Fruit fly (Drosophila melanogaster) whole organism, embryonic: ENCODE measurements around the gene Ugt35D1.

Source experiments
- Blimp-1 ChIP-seq: fragments of 200-800 bp; sonication (Bioruptor generic); optimal IDR thresholded peaks from 3 replicates; lab custom pipeline; 2018; ENCODE audit warnings: missing biosample characterization, missing genetic modification characterization, mild to moderate bottlenecking, moderate library complexity, missing genetic modification reagents
- CG10147 ChIP-seq: fragments of 200-800 bp; sonication (Bioruptor generic); optimal IDR thresholded peaks from 2 replicates; lab custom pipeline; 2019; ENCODE audit warnings: missing biosample characterization, mild to moderate bottlenecking, missing genetic modification characterization, moderate library complexity
- CG10321 ChIP-seq: fragments of 200-800 bp; sonication (Bioruptor generic); IDR thresholded peaks from 2 replicates; pipeline ENCODE4 v1.3.6; 2022; ENCODE audit warnings: missing biosample characterization, missing genetic modification characterization
- CG11504 ChIP-seq: fragments of 200-800 bp; sonication (Bioruptor generic); optimal IDR thresholded peaks from 3 replicates; lab custom pipeline; 2019; ENCODE audit warnings: missing biosample characterization, mild to moderate bottlenecking, missing genetic modification characterization, moderate library complexity
- CG12155 ChIP-seq: fragments of 200-800 bp; sonication (Bioruptor generic); optimal IDR thresholded peaks from 3 replicates; lab custom pipeline; 2016; ENCODE audit warnings: missing biosample characterization, missing genetic modification characterization
- CG14860 ChIP-seq: fragments of 200-800 bp; sonication (Bioruptor generic); IDR thresholded peaks from 3 replicates; pipeline ENCODE4 v1.3.6; 2022; ENCODE audit warnings: missing biosample characterization, missing genetic modification characterization; ENCODE audit not compliant: partially characterized antibody
- CG14965 ChIP-seq: fragments of 200-800 bp; sonication (Bioruptor generic); optimal IDR thresholded peaks from 2 replicates; lab custom pipeline; 2016; ENCODE audit warnings: missing biosample characterization, missing genetic modification characterization, borderline replicate concordance
- CG1529 ChIP-seq: fragments of 200-800 bp; sonication (Bioruptor generic); optimal IDR thresholded peaks from 3 replicates; lab custom pipeline; 2018; ENCODE audit warnings: missing biosample characterization, missing genetic modification characterization
- CG1602 ChIP-seq: fragments of 200-800 bp; sonication (Bioruptor generic); optimal IDR thresholded peaks from 3 replicates; lab custom pipeline; 2016; ENCODE audit warnings: missing biosample characterization, missing genetic modification characterization
- CG18619 ChIP-seq: fragments of 200-800 bp; sonication (Bioruptor generic); optimal IDR thresholded peaks from 3 replicates; lab custom pipeline; 2017; ENCODE audit warnings: missing biosample characterization, mild to moderate bottlenecking, missing genetic modification characterization
- CG2875 ChIP-seq: fragments of 200-800 bp; sonication (Bioruptor generic); optimal IDR thresholded peaks from 2 replicates; lab custom pipeline; 2017; ENCODE audit warnings: missing biosample characterization, mild to moderate bottlenecking, missing genetic modification characterization, missing genetic modification reagents
- CG3995 ChIP-seq: fragments of 200-800 bp; sonication (Bioruptor generic); optimal IDR thresholded peaks from 3 replicates; lab custom pipeline; 2016; ENCODE audit warnings: missing biosample characterization, missing genetic modification characterization
- CG42726 ChIP-seq: fragments of 200-800 bp; sonication (Bioruptor generic); IDR thresholded peaks from 2 replicates; pipeline ENCODE4 v1.3.6; 2022; ENCODE audit warnings: missing biosample characterization, missing genetic modification characterization; ENCODE audit not compliant: partially characterized antibody
- CG4424 ChIP-seq: fragments of 200-800 bp; sonication (Bioruptor generic); optimal IDR thresholded peaks from 3 replicates; lab custom pipeline; 2016; ENCODE audit warnings: missing biosample characterization, missing genetic modification characterization
- CG8281 ChIP-seq: fragments of 200-800 bp; sonication (Bioruptor generic); optimal IDR thresholded peaks from 2 replicates; lab custom pipeline; 2018; ENCODE audit warnings: missing biosample characterization, mild to moderate bottlenecking, missing genetic modification characterization, moderate library complexity
- CG8924 ChIP-seq: fragments of 200-800 bp; optimal IDR thresholded peaks from 3 replicates; lab custom pipeline; 2019; ENCODE audit warnings: missing biosample characterization, mild to moderate bottlenecking, missing genetic modification characterization, moderate library complexity
- CkIIα-i1 ChIP-seq: fragments of 200-800 bp; sonication (Bioruptor generic); IDR thresholded peaks from 2 replicates; pipeline ENCODE4 v1.3.6; 2022; ENCODE audit warnings: missing biosample characterization, missing genetic modification characterization
- Dip2 ChIP-seq: fragments of 200-800 bp; sonication (Bioruptor generic); IDR thresholded peaks from 2 replicates; pipeline ENCODE4 v1.3.6; 2022; ENCODE audit warnings: missing biosample characterization, missing genetic modification characterization
- Ets97D ChIP-seq: fragments of 200-800 bp; sonication (Bioruptor generic); optimal IDR thresholded peaks from 3 replicates; lab custom pipeline; 2016; ENCODE audit warnings: missing biosample characterization, missing genetic modification characterization
- Fer3 ChIP-seq: fragments of 200-800 bp; sonication (Bioruptor generic); optimal IDR thresholded peaks from 2 replicates; lab custom pipeline; 2018; ENCODE audit warnings: missing biosample characterization, mild to moderate bottlenecking, missing genetic modification characterization, moderate library complexity
- H15 ChIP-seq: fragments of 200-800 bp; sonication (Bioruptor generic); IDR thresholded peaks from 3 replicates; pipeline ENCODE4 v1.3.6; 2022; ENCODE audit warnings: missing biosample characterization, missing genetic modification characterization
- H2.0 ChIP-seq: fragments of 200-800 bp; sonication (Bioruptor generic); IDR thresholded peaks from 2 replicates; pipeline ENCODE4 v1.3.6; 2022; ENCODE audit warnings: missing biosample characterization, missing genetic modification characterization
- HLH54F ChIP-seq: fragments of 200-800 bp; sonication (Bioruptor generic); optimal IDR thresholded peaks from 3 replicates; lab custom pipeline; 2016; ENCODE audit warnings: missing biosample characterization, missing genetic modification characterization
- MBD-R2 ChIP-seq: fragments of 200-800 bp; sonication (Bioruptor generic); IDR thresholded peaks from 2 replicates; pipeline ENCODE4 v1.3.6; 2022; ENCODE audit warnings: missing biosample characterization, missing genetic modification characterization
- MTF-1 ChIP-seq: fragments of 200-800 bp; sonication (Bioruptor generic); optimal IDR thresholded peaks from 2 replicates; lab custom pipeline; 2018; ENCODE audit warnings: missing biosample characterization, mild to moderate bottlenecking, missing genetic modification characterization, borderline replicate concordance
- NC2α ChIP-seq: fragments of 200-800 bp; sonication (Bioruptor generic); optimal IDR thresholded peaks from 2 replicates; lab custom pipeline; 2016; ENCODE audit warnings: missing biosample characterization, missing genetic modification characterization
- Oli ChIP-seq: fragments of 200-800 bp; sonication (Bioruptor generic); optimal IDR thresholded peaks from 2 replicates; lab custom pipeline; 2018; ENCODE audit warnings: missing biosample characterization, mild to moderate bottlenecking, missing genetic modification characterization, moderate library complexity
- Optix ChIP-seq: fragments of 200-800 bp; sonication (Bioruptor generic); IDR thresholded peaks from 3 replicates; pipeline ENCODE4 v1.3.6; 2022; ENCODE audit warnings: missing biosample characterization, missing genetic modification characterization
- Xbp1 ChIP-seq: fragments of 200-800 bp; sonication (Bioruptor generic); optimal IDR thresholded peaks from 3 replicates; lab custom pipeline; 2016; ENCODE audit warnings: missing biosample characterization, mild to moderate bottlenecking, missing genetic modification characterization
- aop ChIP-seq: fragments of 200-800 bp; sonication (Bioruptor generic); IDR thresholded peaks from 2 replicates; pipeline ENCODE4 v1.3.6; 2022; ENCODE audit warnings: missing biosample characterization, missing genetic modification characterization
- bab2 ChIP-seq: fragments of 200-800 bp; sonication (Bioruptor generic); optimal IDR thresholded peaks from 2 replicates; lab custom pipeline; 2016; ENCODE audit warnings: missing biosample characterization, missing genetic modification characterization
- cad ChIP-seq: fragments of >200 bp; optimal IDR thresholded peaks from 2 replicates; lab custom pipeline; 2017; ENCODE audit warnings: missing biosample characterization, missing genetic modification characterization
- dysf ChIP-seq: fragments of 200-800 bp; sonication (Bioruptor generic); IDR thresholded peaks from 3 replicates; pipeline ENCODE4 v1.3.6; 2022; ENCODE audit warnings: missing biosample characterization, missing genetic modification characterization
- esg ChIP-seq: fragments of 200-800 bp; sonication (Bioruptor generic); conservative IDR thresholded peaks from 2 replicates; pipeline ENCODE4 v1.3.6; 2022; ENCODE audit warnings: missing biosample characterization, missing genetic modification characterization
- fd96Cb ChIP-seq: fragments of 200-800 bp; sonication (Bioruptor generic); optimal IDR thresholded peaks from 2 replicates; lab custom pipeline; 2018; ENCODE audit warnings: missing biosample characterization, mild to moderate bottlenecking, missing genetic modification characterization, moderate library complexity
- gce ChIP-seq: fragments of 200-800 bp; sonication (Bioruptor generic); IDR thresholded peaks from 3 replicates; pipeline ENCODE4 v1.3.6; 2022; ENCODE audit warnings: missing biosample characterization, missing genetic modification characterization
- h ChIP-seq: fragments of >200 bp; optimal IDR thresholded peaks from 2 replicates; lab custom pipeline; 2017
- insv ChIP-seq, 2 experiments: fragments of 200-800 bp; sonication (Bioruptor generic); optimal IDR thresholded peaks; 3 replicates each; lab custom pipeline; 2016 to 2018; ENCODE audit warnings: missing biosample characterization in 2 of 2, missing genetic modification characterization in 2 of 2
- kay ChIP-seq: fragments of 200-800 bp; sonication (Bioruptor generic); optimal IDR thresholded peaks from 2 replicates; lab custom pipeline; 2016; ENCODE audit warnings: missing biosample characterization, missing genetic modification characterization
- nom ChIP-seq: fragments of 200-800 bp; sonication (Bioruptor generic); optimal IDR thresholded peaks from 2 replicates; lab custom pipeline; 2017; ENCODE audit warnings: missing biosample characterization, missing genetic modification characterization, mild to moderate bottlenecking, moderate library complexity, missing genetic modification reagents
- onecut ChIP-seq: fragments of 200-800 bp; sonication (Bioruptor generic); IDR thresholded peaks from 2 replicates; pipeline ENCODE4 v1.3.6; 2022; ENCODE audit warnings: missing biosample characterization, missing genetic modification characterization
- pfk ChIP-seq: fragments of 200-800 bp; sonication (Bioruptor generic); optimal IDR thresholded peaks from 2 replicates; lab custom pipeline; 2018; ENCODE audit warnings: missing biosample characterization, mild to moderate bottlenecking, missing genetic modification characterization, moderate library complexity
- pros ChIP-seq: fragments of 200-800 bp; sonication (Bioruptor generic); optimal IDR thresholded peaks from 3 replicates; lab custom pipeline; 2019; ENCODE audit warnings: missing biosample characterization, mild to moderate bottlenecking, missing genetic modification characterization, moderate library complexity
- ro ChIP-seq: fragments of 200-800 bp; sonication (Bioruptor generic); IDR thresholded peaks from 2 replicates; pipeline ENCODE4 v1.3.6; 2022; ENCODE audit warnings: missing biosample characterization, missing genetic modification characterization
- seq ChIP-seq: fragments of 200-800 bp; sonication (Bioruptor generic); IDR thresholded peaks from 2 replicates; pipeline ENCODE4 v1.3.6; 2022; ENCODE audit warnings: missing biosample characterization, missing genetic modification characterization
- slou ChIP-seq: fragments of 200-800 bp; sonication (Bioruptor generic); optimal IDR thresholded peaks from 3 replicates; lab custom pipeline; 2016; ENCODE audit warnings: missing biosample characterization, missing genetic modification characterization
- trem ChIP-seq: fragments of 200-800 bp; optimal IDR thresholded peaks from 3 replicates; lab custom pipeline; 2019; ENCODE audit warnings: missing biosample characterization, mild to moderate bottlenecking, missing genetic modification characterization, moderate library complexity
- twi ChIP-seq: fragments of 200-800 bp; optimal IDR thresholded peaks from 2 replicates; lab custom pipeline; 2019; ENCODE audit warnings: missing biosample characterization, mild to moderate bottlenecking, missing genetic modification characterization, moderate library complexity
- usp ChIP-seq: fragments of >200 bp; optimal IDR thresholded peaks from 2 replicates; lab custom pipeline; 2017; ENCODE audit warnings: missing biosample characterization, missing genetic modification characterization
- zen ChIP-seq: fragments of 200-800 bp; sonication (Bioruptor generic); optimal IDR thresholded peaks from 3 replicates; lab custom pipeline; 2018; ENCODE audit warnings: missing biosample characterization, mild to moderate bottlenecking, missing genetic modification characterization, moderate library complexity

Ugt35D1 gene

DNA sequence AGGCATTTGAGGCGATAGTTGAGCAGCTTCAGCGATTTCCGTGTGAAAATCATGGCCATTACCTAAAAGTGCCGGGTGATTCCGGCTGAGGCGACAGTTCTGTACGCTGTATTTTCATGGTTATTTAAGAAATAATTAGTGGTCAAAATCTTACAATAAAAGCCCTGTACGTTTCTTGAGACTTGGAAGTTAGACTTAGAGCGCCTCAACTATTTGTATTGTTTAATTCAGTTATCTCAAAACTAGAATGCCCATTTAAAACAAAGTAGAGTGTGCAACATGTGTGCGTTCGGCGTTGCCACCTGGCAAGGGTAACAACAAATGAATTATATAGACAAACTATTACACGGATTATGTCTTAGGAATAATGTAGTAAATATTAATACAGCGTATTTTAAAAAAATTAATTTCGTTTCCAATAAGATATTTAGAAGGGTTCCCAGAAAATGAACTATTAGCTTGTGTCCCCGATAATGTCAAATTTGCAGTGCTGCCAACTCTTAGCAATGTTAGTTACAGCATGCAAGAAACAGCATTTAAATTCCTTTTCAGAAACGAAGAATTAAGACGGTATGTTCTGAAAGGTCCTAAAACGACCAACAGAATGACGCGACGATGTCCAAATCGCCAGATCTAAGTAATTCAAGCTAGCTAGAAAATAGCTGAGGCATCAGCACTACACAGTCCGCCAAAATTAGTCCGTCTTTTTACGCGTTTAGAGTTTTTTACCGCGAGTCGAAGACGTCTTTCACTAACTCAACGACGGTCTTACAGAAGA is 9.6 kb upstream of the Ugt35D1 start, which contains the start of gene Gprk2 (continued):
- peak; percentile 88 for TF ChIP-seq CG3995 (GFP tag; lab: Kevin White, UChicago)
- peak; percentile 100 for TF ChIP-seq CG10147 (GFP tag; lab: Kevin White, UChicago)
- no peak for TF ChIP-seq CG42726
- peak; percentile 99 for TF ChIP-seq kay
- TF ChIP-seq onecut: peak; percentile 99
- peak; percentile 100 for TF ChIP-seq NC2α (GFP tag; lab: Kevin White, UChicago)
- TF ChIP-seq Dip2 (GFP tag; lab: Robert Waterston, UW): peak; percentile 82
- TF ChIP-seq Blimp-1 (GFP tag; lab: Kevin White, UChicago): peak; percentile 99
- TF ChIP-seq seq (GFP tag; lab: Robert Waterston, UW): peak; percentile 100
- no peak for TF ChIP-seq cad (GFP tag; lab: Kevin White, UChicago)
- peak; percentile 100 for TF ChIP-seq dysf (GFP tag; lab: Robert Waterston, UW)
- peak; percentile 100 for TF ChIP-seq Xbp1 (GFP tag; lab: Kevin White, UChicago)
- TF ChIP-seq CG2875 (GFP tag; lab: Kevin White, UChicago): peak; percentile 100
- peak; percentile 100 for TF ChIP-seq esg
- TF ChIP-seq CG12155: peak; percentile 99
- TF ChIP-seq ro (GFP tag; lab: Robert Waterston, UW): peak; percentile 99
- TF ChIP-seq Ets97D (GFP tag; lab: Kevin White, UChicago): peak; percentile 97
- peak; percentile 18 to 89 for TF ChIP-seq insv (GFP tag; optimal IDR thresholded peaks at IDR 0.05; lab: Kevin White, UChicago)
- peak; percentile 99 for TF ChIP-seq twi (tag; lab: Kevin White, UChicago)
- TF ChIP-seq H2.0: peak; percentile 100
- peak; percentile 100 for TF ChIP-seq Oli (tag; lab: Kevin White, UChicago)
- TF ChIP-seq HLH54F (GFP tag; lab: Kevin White, UChicago): peak; percentile 100
- peak; percentile 100 for TF ChIP-seq CG1529 (GFP tag; lab: Kevin White, UChicago)
- TF ChIP-seq Optix (GFP tag; lab: Robert Waterston, UW): peak; percentile 100
- no peak for TF ChIP-seq h (lab: Kevin White, UChicago)
- TF ChIP-seq CG1602 (GFP tag; lab: Kevin White, UChicago): peak; percentile 100
- TF ChIP-seq pros (GFP tag; lab: Kevin White, UChicago): no peak
- peak; percentile 99 for TF ChIP-seq slou (GFP tag; lab: Kevin White, UChicago)
- TF ChIP-seq pfk (GFP tag; lab: Kevin White, UChicago): peak; percentile 59
- peak; percentile 93 for TF ChIP-seq CG10321 (GFP tag; lab: Robert Waterston, UW)
- peak; percentile 99 for TF ChIP-seq CG11504 (tag; lab: Kevin White, UChicago)
- peak; percentile 99 for TF ChIP-seq CkIIα-i1
- peak; percentile 94 for TF ChIP-seq CG14965
- peak; percentile 100 for TF ChIP-seq bab2 (GFP tag; lab: Kevin White, UChicago)
- peak; percentile 100 for TF ChIP-seq Fer3 (tag; lab: Kevin White, UChicago)
- peak; percentile 100 for TF ChIP-seq CG4424 (GFP tag; lab: Kevin White, UChicago)
- peak; percentile 100 for TF ChIP-seq gce
- peak; percentile 98 for TF ChIP-seq trem (tag; lab: Kevin White, UChicago)
- peak; percentile 99 for TF ChIP-seq zen (tag; lab: Kevin White, UChicago)
- TF ChIP-seq CG8281 (tag; lab: Kevin White, UChicago): peak; percentile 96
- peak; percentile 99 for TF ChIP-seq MTF-1 (GFP tag; lab: Kevin White, UChicago)
- TF ChIP-seq fd96Cb (tag; lab: Kevin White, UChicago): peak; percentile 100
- peak; percentile 99 for TF ChIP-seq nom (GFP tag; lab: Kevin White, UChicago)
- TF ChIP-seq aop (GFP tag; lab: Robert Waterston, UW): peak; percentile 99
- TF ChIP-seq MBD-R2 (GFP tag; lab: Robert Waterston, UW): peak; percentile 100
- TF ChIP-seq CG14860: no peak
- TF ChIP-seq CG8924 (tag; lab: Kevin White, UChicago): peak; percentile 100
- peak; percentile 100 for TF ChIP-seq H15 (GFP tag; lab: Robert Waterston, UW)
- peak; percentile 100 for TF ChIP-seq CG18619 (GFP tag; lab: Kevin White, UChicago)
- TF ChIP-seq usp: no peak
